Worm (Caenorhabditis elegans): Measurements from ENCODE around the gene nspc-18.

DNA sequence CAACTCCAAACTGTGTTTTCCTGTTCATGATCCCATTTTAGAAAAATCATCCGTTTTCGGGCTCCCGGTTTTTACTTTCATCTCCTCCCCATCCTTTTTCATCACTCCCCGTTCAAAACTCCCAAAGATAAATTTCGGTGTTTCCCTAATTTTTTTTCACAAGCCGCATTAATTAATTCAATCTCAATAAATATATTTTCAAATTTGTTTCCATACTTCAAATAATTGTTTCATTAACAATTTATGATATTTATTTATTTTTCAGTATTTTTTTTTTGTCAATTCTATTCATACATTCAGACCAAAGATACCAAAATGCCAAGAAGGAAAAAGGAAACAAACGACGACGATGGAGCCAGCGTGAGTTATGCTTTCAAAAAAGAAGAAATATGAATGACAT lies 7.0 kb downstream of the nspc-18 start, which contains the start of gene D1025.1:
- no peak for TF ChIP-seq ztf-23 (GFP tag; IDR thresholded peaks at IDR 0.05)
- no peak for TF ChIP-seq flt-1 (GFP tag; IDR thresholded peaks at IDR 0.05)
- TF ChIP-seq ztf-29 (GFP tag; IDR thresholded peaks at IDR 0.05): no peak
- no peak for TF ChIP-seq cog-1 (tag; optimal IDR thresholded peaks at IDR 0.05)
